Worm (Caenorhabditis elegans) whole organism, L1 larva: Measurements from ENCODE around the gene Y116A8C.27.

Source experiments
- C16A3.4 ChIP-seq: fragments of 150-350 bp; optimal IDR thresholded peaks from 2 replicates; lab custom pipeline; 2014; ENCODE audit warnings: missing biosample characterization, missing genetic modification characterization
- Y116A8C.19 ChIP-seq: sonication (generic microtip); optimal IDR thresholded peaks from 2 replicates; lab custom pipeline; 2016; ENCODE audit warnings: missing compliant biosample characterization, missing genetic modification characterization, borderline replicate concordance
- aha-1 ChIP-seq: fragments of 150-350 bp; optimal IDR thresholded peaks from 2 replicates; lab custom pipeline; 2014; ENCODE audit warnings: missing biosample characterization, missing genetic modification characterization
- alr-1 ChIP-seq: fragments of 200-800 bp; sonication (Bioruptor generic); optimal IDR thresholded peaks from 2 replicates; lab custom pipeline; 2018; ENCODE audit warnings: borderline replicate concordance, mild to moderate bottlenecking, missing genetic modification characterization, missing compliant biosample characterization
- aly-2 ChIP-seq: fragments of 150-350 bp; optimal IDR thresholded peaks from 2 replicates; lab custom pipeline; 2014; ENCODE audit warnings: missing biosample characterization, missing genetic modification characterization
- ama-1 ChIP-seq: fragments of 150-350 bp; optimal IDR thresholded peaks from 2 replicates; lab custom pipeline; 2014
- ceh-8 ChIP-seq: fragments of 200-800 bp; sonication (Bioruptor generic); optimal IDR thresholded peaks from 2 replicates; lab custom pipeline; 2018; ENCODE audit warnings: mild to moderate bottlenecking, missing genetic modification characterization, moderate library complexity, missing compliant biosample characterization
- ceh-90 ChIP-seq: sonication (generic microtip); optimal IDR thresholded peaks from 2 replicates; lab custom pipeline; 2016; ENCODE audit warnings: missing genetic modification characterization, missing compliant biosample characterization
- ces-1 ChIP-seq: fragments of 150-350 bp; optimal IDR thresholded peaks from 2 replicates; lab custom pipeline; 2014; ENCODE audit warnings: missing biosample characterization, missing genetic modification reagents, missing genetic modification characterization
- dsc-1 ChIP-seq: sonication (generic microtip); optimal IDR thresholded peaks from 2 replicates; lab custom pipeline; 2016; ENCODE audit warnings: mild to moderate bottlenecking, missing genetic modification characterization, missing compliant biosample characterization
- efl-1 ChIP-seq, 4 experiments: fragments of 150-350 bp; optimal IDR thresholded peaks in 3 of 4; peaks in 1 of 4; 1 replicate in 1 of 4; 2 replicates in 3 of 4; lab custom pipeline; 2014; ENCODE audit warnings: missing biosample characterization in 2 of 4, missing genetic modification characterization in 2 of 4, missing genetic modification reagents in 2 of 4
- efl-3 ChIP-seq: fragments of 200-800 bp; sonication (Bioruptor generic); optimal IDR thresholded peaks from 2 replicates; lab custom pipeline; 2018; ENCODE audit warnings: mild to moderate bottlenecking, missing genetic modification characterization, missing compliant biosample characterization
- egl-27 ChIP-seq, 2 experiments: fragments of 150-350 bp in 1 of 2; sonication (generic microtip); optimal IDR thresholded peaks; 3 replicates each; lab custom pipeline; 2017 to 2018; ENCODE audit warnings: missing biosample characterization in 2 of 2, missing genetic modification characterization in 2 of 2, missing genetic modification reagents in 2 of 2
- elt-2 ChIP-seq: sonication (generic microtip); optimal IDR thresholded peaks from 2 replicates; lab custom pipeline; 2016; ENCODE audit warnings: missing genetic modification characterization, mild to moderate bottlenecking, inconsistent platforms, missing compliant biosample characterization, missing genetic modification reagents
- ets-5 ChIP-seq: fragments of 200-800 bp; sonication (Bioruptor generic); IDR thresholded peaks from 2 replicates; pipeline ENCODE4 v1.3.6; 2022; ENCODE audit warnings: missing genetic modification characterization, missing compliant biosample characterization
- fos-1 ChIP-seq: fragments of 150-350 bp; optimal IDR thresholded peaks from 2 replicates; lab custom pipeline; 2014; ENCODE audit warnings: missing biosample characterization, missing genetic modification characterization
- grh-1 ChIP-seq: fragments of 200-800 bp; sonication (Bioruptor generic); IDR thresholded peaks from 2 replicates; pipeline ENCODE4 v1.3.6; 2022; ENCODE audit warnings: missing genetic modification reagents, missing genetic modification characterization, missing compliant biosample characterization
- hlh-4 ChIP-seq: sonication (generic microtip); optimal IDR thresholded peaks from 2 replicates; lab custom pipeline; 2016; ENCODE audit warnings: mild to moderate bottlenecking, missing genetic modification characterization, missing compliant biosample characterization
- hpl-2 ChIP-seq: fragments of 150-350 bp; optimal IDR thresholded peaks from 2 replicates; lab custom pipeline; 2014; ENCODE audit warnings: missing biosample characterization, missing genetic modification reagents, missing genetic modification characterization
- irx-1 ChIP-seq: sonication (generic microtip); optimal IDR thresholded peaks from 2 replicates; lab custom pipeline; 2016; ENCODE audit warnings: missing genetic modification characterization, missing compliant biosample characterization
- lin-14 ChIP-seq: fragments of 200-800 bp; sonication (Bioruptor generic); optimal IDR thresholded peaks from 2 replicates; lab custom pipeline; 2018; ENCODE audit warnings: mild to moderate bottlenecking, missing genetic modification characterization, moderate library complexity, missing compliant biosample characterization
- lin-35 ChIP-seq, 2 experiments: fragments of 150-350 bp; optimal IDR thresholded peaks; 2 replicates each; lab custom pipeline; 2014; ENCODE audit warnings: missing biosample characterization in 2 of 2, missing genetic modification characterization in 2 of 2, missing genetic modification reagents in 2 of 2
- lin-39 ChIP-seq: fragments of 150-350 bp; optimal IDR thresholded peaks from 2 replicates; lab custom pipeline; 2014; ENCODE audit warnings: missing biosample characterization, missing genetic modification reagents, missing genetic modification characterization
- lir-3 ChIP-seq: sonication (generic microtip); optimal IDR thresholded peaks from 2 replicates; lab custom pipeline; 2016; ENCODE audit warnings: mild to moderate bottlenecking, missing genetic modification characterization, moderate library complexity, missing compliant biosample characterization; ENCODE audit not compliant: poor library complexity
- mab-9 ChIP-seq: fragments of 200-800 bp; sonication (Bioruptor generic); IDR thresholded peaks from 2 replicates; pipeline ENCODE4 v1.3.6; 2022; ENCODE audit warnings: missing genetic modification reagents, missing genetic modification characterization, missing compliant biosample characterization
- mdl-1 ChIP-seq, 2 experiments: fragments of 150-350 bp; optimal IDR thresholded peaks; 2 replicates each; lab custom pipeline; 2014 to 2017; ENCODE audit warnings: missing biosample characterization in 2 of 2, missing genetic modification characterization in 2 of 2, inconsistent platforms in 1 of 2
- mef-2 ChIP-seq: fragments of 150-350 bp; optimal IDR thresholded peaks from 2 replicates; lab custom pipeline; 2014; ENCODE audit warnings: missing biosample characterization, missing genetic modification characterization
- mep-1 ChIP-seq: fragments of 150-350 bp; optimal IDR thresholded peaks from 2 replicates; lab custom pipeline; 2014; ENCODE audit warnings: missing biosample characterization, missing genetic modification characterization
- nhr-19 ChIP-seq: fragments of 200-800 bp; sonication (Bioruptor generic); conservative IDR thresholded peaks from 2 replicates; pipeline ENCODE4 v1.3.6; 2022; ENCODE audit warnings: missing genetic modification characterization, missing compliant biosample characterization
- nhr-20 ChIP-seq: sonication (generic microtip); optimal IDR thresholded peaks from 2 replicates; lab custom pipeline; 2016; ENCODE audit warnings: mild to moderate bottlenecking, missing genetic modification characterization, missing compliant biosample characterization
- nhr-84 ChIP-seq: sonication (generic microtip); optimal IDR thresholded peaks from 2 replicates; lab custom pipeline; 2017; ENCODE audit warnings: missing biosample characterization, missing genetic modification characterization
- nhr-85 ChIP-seq: sonication (generic microtip); peaks from one replicate; lab custom pipeline; 2016; ENCODE audit warnings: missing genetic modification characterization, inconsistent platforms, missing compliant biosample characterization
- pax-3 ChIP-seq: fragments of 200-800 bp; sonication (Bioruptor generic); optimal IDR thresholded peaks from 2 replicates; lab custom pipeline; 2018; ENCODE audit warnings: mild to moderate bottlenecking, missing genetic modification characterization, moderate library complexity, missing compliant biosample characterization
- skn-1 ChIP-seq: fragments of 150-350 bp; optimal IDR thresholded peaks from 2 replicates; lab custom pipeline; 2014; ENCODE audit warnings: missing biosample characterization, missing genetic modification characterization
- sox-4 ChIP-seq: sonication (generic microtip); optimal IDR thresholded peaks from 2 replicates; lab custom pipeline; 2016; ENCODE audit warnings: missing genetic modification characterization, missing compliant biosample characterization
- sptf-1 ChIP-seq: fragments of 150-350 bp; optimal IDR thresholded peaks from 2 replicates; lab custom pipeline; 2014; ENCODE audit warnings: missing biosample characterization, missing genetic modification characterization
- swsn-7 ChIP-seq: sonication (generic microtip); optimal IDR thresholded peaks from 2 replicates; lab custom pipeline; 2016; ENCODE audit warnings: missing genetic modification characterization, missing compliant biosample characterization
- unc-62 ChIP-seq: fragments of 150-350 bp; optimal IDR thresholded peaks from 2 replicates; lab custom pipeline; 2014; ENCODE audit warnings: missing biosample characterization, missing genetic modification reagents, missing genetic modification characterization
- xbp-1 ChIP-seq: sonication (generic microtip); optimal IDR thresholded peaks from 2 replicates; lab custom pipeline; 2016; ENCODE audit warnings: missing genetic modification characterization, missing compliant biosample characterization
- zag-1 ChIP-seq: fragments of 150-350 bp; optimal IDR thresholded peaks from 2 replicates; lab custom pipeline; 2014; ENCODE audit warnings: missing biosample characterization, missing genetic modification characterization
- zip-4 ChIP-seq: fragments of 200-800 bp; sonication (Bioruptor generic); optimal IDR thresholded peaks from 2 replicates; lab custom pipeline; 2018; ENCODE audit warnings: mild to moderate bottlenecking, missing genetic modification characterization, moderate library complexity, missing compliant biosample characterization
- ztf-4 ChIP-seq: fragments of 150-350 bp; optimal IDR thresholded peaks from 2 replicates; lab custom pipeline; 2014; ENCODE audit warnings: missing biosample characterization, missing genetic modification characterization

Gene Y116A8C.27

ce11 chrIV:17100628-17101338 lies 4.7 kb upstream of the Y116A8C.27 start (continued):
- no peak for TF ChIP-seq lin-39 (tag; lab: Kevin White, UChicago)
- TF ChIP-seq ztf-4 = no peak
- no peak for TF ChIP-seq egl-27 (tag; optimal IDR thresholded peaks at IDR 0.05; lab: Kevin White, UChicago)
- TF ChIP-seq, all 84 proteins: peak for 6

DNA sequence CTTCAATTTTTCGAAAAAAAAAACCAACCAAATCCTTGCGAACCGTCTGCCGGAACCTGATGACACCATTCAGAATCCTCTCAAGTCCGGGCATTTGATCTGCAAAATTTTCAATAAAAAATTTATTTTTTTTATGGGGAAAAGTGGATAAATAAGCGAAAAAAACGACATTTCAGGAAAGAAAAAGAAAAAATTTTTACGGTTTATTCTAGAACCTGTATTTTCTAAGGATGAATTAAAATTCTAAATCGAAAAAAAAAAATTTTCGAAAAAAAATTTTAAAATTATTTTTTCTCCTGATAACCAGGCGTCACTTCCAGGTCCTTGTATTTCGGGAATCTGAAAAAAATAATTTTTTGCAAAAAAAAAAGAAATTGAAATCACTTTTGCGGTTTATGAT lies 4.1 kb upstream of the Y116A8C.27 start, which contains the start of gene bca-2:
bca-2 (minus strand) TSS at position 101 of the 400 bp plus-strand sequence.
- no peak for TF ChIP-seq sptf-1 (tag; lab: Kevin White, UChicago)
- TF ChIP-seq skn-1 (tag; lab: Kevin White, UChicago) = no peak
- TF ChIP-seq aha-1 (tag; lab: Kevin White, UChicago) = no peak
- no peak for TF ChIP-seq fos-1 (tag; lab: Kevin White, UChicago)
- no peak for TF ChIP-seq elt-2 (tag; lab: Kevin White, UChicago)
- TF ChIP-seq Y116A8C.19 (tag; lab: Kevin White, UChicago) = no peak
- no peak for TF ChIP-seq nhr-84 (tag; lab: Kevin White, UChicago)
- no peak for TF ChIP-seq nhr-20
- TF ChIP-seq ces-1 (GFP tag; lab: Kevin White, UChicago) = no peak
- TF ChIP-seq grh-1 (GFP tag; lab: Robert Waterston, UW) = no peak
- TF ChIP-seq swsn-7 = no peak
- no peak for TF ChIP-seq mef-2 (tag; lab: Kevin White, UChicago)
- no peak for TF ChIP-seq pax-3 (tag; lab: Kevin White, UChicago)
- TF ChIP-seq mab-9 = no peak
- TF ChIP-seq zip-4 (GFP tag; lab: Kevin White, UChicago) = no peak
- TF ChIP-seq irx-1 (tag; lab: Kevin White, UChicago) = no peak
- TF ChIP-seq dsc-1 (tag; lab: Kevin White, UChicago) = no peak
- no peak for TF ChIP-seq xbp-1 (tag; lab: Kevin White, UChicago)

ce11 chrIV:17099113-17099512 lies 3.0 kb upstream of the Y116A8C.27 start:
- TF ChIP-seq ets-5 (no peak), Y116A8C.19 (tag; lab: Kevin White, UChicago) (no peak), ama-1 (lab: Kevin White, UChicago) (no peak), nhr-19 (no peak), swsn-7 (no peak), ceh-8 (no peak), ceh-90 (tag; lab: Kevin White, UChicago) (no peak), efl-1 (optimal IDR thresholded peaks at IDR 0.05; lab: Kevin White, UChicago) (no peak), efl-1 (GFP tag; optimal IDR thresholded peaks at IDR 0.05 in 1 of 2; lab: Kevin White, UChicago) (peak in 1 of 2 experiments; percentile 43), elt-2 (tag; lab: Kevin White, UChicago) (no peak), hlh-4 (tag; lab: Kevin White, UChicago) (no peak), lir-3 (no peak), lin-14 (GFP tag; lab: Kevin White, UChicago) (no peak), sptf-1 (tag; lab: Kevin White, UChicago) (no peak), nhr-85 (tag; lab: Kevin White, UChicago) (peak; percentile 14)

ce11 chrIV:17093701-17094100 lies 2.4 kb downstream of the Y116A8C.27 start, which contains the start of gene Y116A8C.29:
Y116A8C.29 (plus strand) TSS chrIV:17094028.
- no peak for TF ChIP-seq unc-62 (GFP tag; lab: Kevin White, UChicago)
- no peak for TF ChIP-seq aly-2 (tag; lab: Kevin White, UChicago)
- TF ChIP-seq nhr-20 = no peak
- no peak for TF ChIP-seq sox-4 (tag; lab: Kevin White, UChicago)
- TF ChIP-seq mdl-1 (tag; optimal IDR thresholded peaks at IDR 0.05; lab: Kevin White, UChicago) = no peak
- no peak for TF ChIP-seq grh-1 (GFP tag; lab: Robert Waterston, UW)
- TF ChIP-seq lin-35 (GFP tag; optimal IDR thresholded peaks at IDR 0.05; lab: Kevin White, UChicago) = peak in 1 of 2 experiments; percentile 24
- TF ChIP-seq hpl-2 (GFP tag; lab: Kevin White, UChicago) = no peak
- TF ChIP-seq Y116A8C.19 (tag; lab: Kevin White, UChicago) = no peak
- no peak for TF ChIP-seq ets-5
- no peak for TF ChIP-seq skn-1 (tag; lab: Kevin White, UChicago)
- no peak for TF ChIP-seq zip-4 (GFP tag; lab: Kevin White, UChicago)
- no peak for TF ChIP-seq C16A3.4 (tag; lab: Kevin White, UChicago)
- TF ChIP-seq efl-3 (GFP tag; lab: Kevin White, UChicago) = no peak
- no peak for TF ChIP-seq alr-1 (tag; lab: Kevin White, UChicago)
- no peak for TF ChIP-seq lin-39 (tag; lab: Kevin White, UChicago)
- TF ChIP-seq mep-1 (tag; lab: Kevin White, UChicago) = peak; percentile 2
- TF ChIP-seq zag-1 (tag; lab: Kevin White, UChicago) = no peak
- TF ChIP-seq efl-1 (optimal IDR thresholded peaks at IDR 0.05; lab: Kevin White, UChicago) = no peak
- peak in 1 of 2 experiments; percentile 89 for TF ChIP-seq efl-1 (GFP tag; optimal IDR thresholded peaks at IDR 0.05 in 1 of 2; lab: Kevin White, UChicago)
